Worm (Caenorhabditis elegans) whole organism, L1 larva: ENCODE results near the gene fard-1.

Source experiments
- C16A3.4 ChIP-seq: fragments of 150-350 bp; optimal IDR thresholded peaks from 2 replicates; lab custom pipeline; 2014; ENCODE audit warnings: missing biosample characterization, missing genetic modification characterization
- C34B4.2 ChIP-seq: sonication (generic microtip); optimal IDR thresholded peaks from 2 replicates; lab custom pipeline; 2017; ENCODE audit warnings: mild to moderate bottlenecking, missing genetic modification characterization, missing compliant biosample characterization
- Y116A8C.19 ChIP-seq: sonication (generic microtip); optimal IDR thresholded peaks from 2 replicates; lab custom pipeline; 2016; ENCODE audit warnings: missing compliant biosample characterization, missing genetic modification characterization, borderline replicate concordance
- aly-2 ChIP-seq: fragments of 150-350 bp; optimal IDR thresholded peaks from 2 replicates; lab custom pipeline; 2014; ENCODE audit warnings: missing biosample characterization, missing genetic modification characterization
- ceh-8 ChIP-seq: fragments of 200-800 bp; sonication (Bioruptor generic); optimal IDR thresholded peaks from 2 replicates; lab custom pipeline; 2018; ENCODE audit warnings: mild to moderate bottlenecking, missing genetic modification characterization, moderate library complexity, missing compliant biosample characterization
- dsc-1 ChIP-seq: sonication (generic microtip); optimal IDR thresholded peaks from 2 replicates; lab custom pipeline; 2016; ENCODE audit warnings: mild to moderate bottlenecking, missing genetic modification characterization, missing compliant biosample characterization
- efl-1 ChIP-seq, 4 experiments: fragments of 150-350 bp; optimal IDR thresholded peaks in 3 of 4; peaks in 1 of 4; 1 replicate in 1 of 4; 2 replicates in 3 of 4; lab custom pipeline; 2014; ENCODE audit warnings: missing biosample characterization in 2 of 4, missing genetic modification characterization in 2 of 4, missing genetic modification reagents in 2 of 4
- efl-3 ChIP-seq: fragments of 200-800 bp; sonication (Bioruptor generic); optimal IDR thresholded peaks from 2 replicates; lab custom pipeline; 2018; ENCODE audit warnings: mild to moderate bottlenecking, missing genetic modification characterization, missing compliant biosample characterization
- egl-13 ChIP-seq: sonication (generic microtip); optimal IDR thresholded peaks from 2 replicates; lab custom pipeline; 2016; ENCODE audit warnings: missing genotype, missing genetic modification reagents, missing genetic modification characterization, missing compliant biosample characterization
- fkh-10 ChIP-seq: sonication (generic microtip); optimal IDR thresholded peaks from 2 replicates; lab custom pipeline; 2017; ENCODE audit warnings: missing biosample characterization, missing genetic modification reagents, missing genetic modification characterization
- jun-1 ChIP-seq: fragments of 150-350 bp; optimal IDR thresholded peaks from 2 replicates; lab custom pipeline; 2014; ENCODE audit warnings: missing biosample characterization, missing genetic modification reagents, missing genetic modification characterization
- lin-14 ChIP-seq: fragments of 200-800 bp; sonication (Bioruptor generic); optimal IDR thresholded peaks from 2 replicates; lab custom pipeline; 2018; ENCODE audit warnings: mild to moderate bottlenecking, missing genetic modification characterization, moderate library complexity, missing compliant biosample characterization
- lin-15B ChIP-seq: fragments of 150-350 bp; sonication (generic microtip); optimal IDR thresholded peaks from 3 replicates; lab custom pipeline; 2014; ENCODE audit warnings: missing biosample characterization, missing genetic modification characterization
- lin-35 ChIP-seq, 2 experiments: fragments of 150-350 bp; optimal IDR thresholded peaks; 2 replicates each; lab custom pipeline; 2014; ENCODE audit warnings: missing biosample characterization in 2 of 2, missing genetic modification characterization in 2 of 2, missing genetic modification reagents in 2 of 2
- mab-9 ChIP-seq: fragments of 200-800 bp; sonication (Bioruptor generic); IDR thresholded peaks from 2 replicates; pipeline ENCODE4 v1.3.6; 2022; ENCODE audit warnings: missing genetic modification reagents, missing genetic modification characterization, missing compliant biosample characterization
- nhr-20 ChIP-seq: sonication (generic microtip); optimal IDR thresholded peaks from 2 replicates; lab custom pipeline; 2016; ENCODE audit warnings: mild to moderate bottlenecking, missing genetic modification characterization, missing compliant biosample characterization
- nhr-71 ChIP-seq: sonication (generic microtip); optimal IDR thresholded peaks from 2 replicates; lab custom pipeline; 2016; ENCODE audit warnings: mild to moderate bottlenecking, missing genetic modification characterization, moderate library complexity, missing compliant biosample characterization
- pax-3 ChIP-seq: fragments of 200-800 bp; sonication (Bioruptor generic); optimal IDR thresholded peaks from 2 replicates; lab custom pipeline; 2018; ENCODE audit warnings: mild to moderate bottlenecking, missing genetic modification characterization, moderate library complexity, missing compliant biosample characterization
- skn-1 ChIP-seq: fragments of 150-350 bp; optimal IDR thresholded peaks from 2 replicates; lab custom pipeline; 2014; ENCODE audit warnings: missing biosample characterization, missing genetic modification characterization
- snpc-4 ChIP-seq: fragments of 150-350 bp; optimal IDR thresholded peaks from 2 replicates; lab custom pipeline; 2014; ENCODE audit warnings: missing biosample characterization, missing genetic modification characterization
- snu-23 ChIP-seq: sonication (generic microtip); optimal IDR thresholded peaks from 2 replicates; lab custom pipeline; 2016; ENCODE audit warnings: missing genetic modification characterization, missing compliant biosample characterization
- sptf-1 ChIP-seq: fragments of 150-350 bp; optimal IDR thresholded peaks from 2 replicates; lab custom pipeline; 2014; ENCODE audit warnings: missing biosample characterization, missing genetic modification characterization
- swsn-7 ChIP-seq: sonication (generic microtip); optimal IDR thresholded peaks from 2 replicates; lab custom pipeline; 2016; ENCODE audit warnings: missing genetic modification characterization, missing compliant biosample characterization
- unc-62 ChIP-seq: fragments of 150-350 bp; optimal IDR thresholded peaks from 2 replicates; lab custom pipeline; 2014; ENCODE audit warnings: missing biosample characterization, missing genetic modification reagents, missing genetic modification characterization
- unc-86 ChIP-seq: sonication (generic microtip); optimal IDR thresholded peaks from 2 replicates; lab custom pipeline; 2016; ENCODE audit warnings: missing genetic modification characterization, missing compliant biosample characterization
- unc-98 ChIP-seq: fragments of 200-800 bp; sonication (Bioruptor generic); IDR thresholded peaks from 2 replicates; pipeline ENCODE4 v1.3.6; 2022; ENCODE audit warnings: missing genetic modification characterization, missing compliant biosample characterization
- xbp-1 ChIP-seq: sonication (generic microtip); optimal IDR thresholded peaks from 2 replicates; lab custom pipeline; 2016; ENCODE audit warnings: missing genetic modification characterization, missing compliant biosample characterization

fard-1 gene

DNA sequence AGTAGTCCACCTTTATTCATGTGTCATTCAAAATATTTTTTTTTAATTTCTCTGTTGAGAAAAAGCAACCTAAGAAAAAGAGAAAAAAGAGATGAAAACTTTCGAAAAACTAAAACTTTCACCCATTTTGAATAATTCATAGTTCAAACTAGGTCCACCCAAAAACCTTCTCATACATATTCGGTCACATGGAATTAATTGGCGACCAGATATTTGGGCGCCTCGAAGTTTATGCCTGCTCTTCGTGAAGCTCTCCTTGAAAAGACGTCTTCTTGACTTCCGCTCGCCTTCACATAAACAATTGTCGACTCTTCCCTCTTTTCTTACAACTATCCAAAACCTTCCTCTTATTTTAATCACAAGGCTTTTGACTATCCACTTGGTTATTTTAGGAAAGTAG is 22.5 kb downstream of the fard-1 start:
- TF ChIP-seq unc-86 (tag; lab: Kevin White, UChicago) (peak; percentile 65), lin-14 (peak; percentile 49), C34B4.2 (tag; lab: Kevin White, UChicago) (no peak)
- TF ChIP-seq, all 84 proteins: peak for 2

- TF ChIP-seq swsn-7 (tag; lab: Kevin White, UChicago): no peak
- TF ChIP-seq lin-14: peak; percentile 58
- TF ChIP-seq nhr-20 (tag; lab: Kevin White, UChicago): no peak
Observed at ce11 chrX:2957446-2957985, 24.4 kb downstream of the fard-1 start, which contains the start of gene gbb-1. Gene gbb-1 (plus strand): TSS chrX:2957935.

- TF ChIP-seq mab-9 (0 out of 2 replicates have a peak, but pooled peaks have one; percentile 28), ceh-8 (no peak), snpc-4 (tag; lab: Kevin White, UChicago) (peak; percentile 87), lin-35 (GFP tag; optimal IDR thresholded peaks at IDR 0.05; lab: Kevin White, UChicago) (no peak), efl-1 (optimal IDR thresholded peaks at IDR 0.05; lab: Kevin White, UChicago) (no peak), efl-1 (GFP tag; optimal IDR thresholded peaks at IDR 0.05 in 1 of 2; lab: Kevin White, UChicago) (peak in 1 of 2 experiments; percentile 26), skn-1 (no peak)
Observed at ce11 chrX:2960703-2961102, 27.5 kb downstream of the fard-1 start.

DNA sequence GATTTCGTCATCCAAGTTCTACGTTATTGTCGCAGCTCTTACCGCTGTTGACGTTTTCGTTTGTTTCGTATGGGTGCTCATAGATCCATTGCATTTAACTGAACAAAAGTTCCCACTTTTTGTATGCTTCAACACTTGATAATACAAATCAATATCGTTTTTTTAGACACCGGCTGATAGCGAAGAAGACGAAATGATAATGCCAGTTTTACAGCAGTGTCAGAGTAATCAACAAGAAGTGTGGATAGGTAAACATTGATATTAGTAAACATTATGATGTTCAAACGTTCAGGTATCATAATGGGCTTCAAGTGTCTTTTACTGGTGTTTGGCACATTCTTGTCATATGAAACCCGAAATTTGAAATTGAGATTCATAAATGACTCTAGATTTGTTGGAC is 33.1 kb downstream of the fard-1 start:
- TF ChIP-seq aly-2 (tag; lab: Kevin White, UChicago) (no peak), efl-3 (GFP tag; lab: Kevin White, UChicago) (no peak)

- TF ChIP-seq xbp-1 (tag; lab: Kevin White, UChicago) (no peak), efl-1 (optimal IDR thresholded peaks at IDR 0.05; lab: Kevin White, UChicago) (no peak), efl-1 (GFP tag; optimal IDR thresholded peaks at IDR 0.05 in 1 of 2; lab: Kevin White, UChicago) (no peak), pax-3 (tag; lab: Kevin White, UChicago) (no peak), jun-1 (tag; lab: Kevin White, UChicago) (no peak), egl-13 (no peak), snu-23 (GFP tag; lab: Kevin White, UChicago) (no peak), dsc-1 (tag; lab: Kevin White, UChicago) (no peak), unc-86 (tag; lab: Kevin White, UChicago) (no peak), unc-62 (GFP tag; lab: Kevin White, UChicago) (no peak)
Observed at ce11 chrX:2969447-2969989, 36.4 kb downstream of the fard-1 start.

- TF ChIP-seq nhr-71 (tag; lab: Kevin White, UChicago) (peak; percentile 16), lin-14 (no peak), unc-62 (GFP tag; lab: Kevin White, UChicago) (no peak), unc-98 (GFP tag; lab: Robert Waterston, UW) (no peak), lin-35 (GFP tag; optimal IDR thresholded peaks at IDR 0.05; lab: Kevin White, UChicago) (peak in 1 of 2 experiments; percentile 43), sptf-1 (tag; lab: Kevin White, UChicago) (no peak)
Observed at ce11 chrX:2970212-2970611, 37.1 kb downstream of the fard-1 start.

DNA sequence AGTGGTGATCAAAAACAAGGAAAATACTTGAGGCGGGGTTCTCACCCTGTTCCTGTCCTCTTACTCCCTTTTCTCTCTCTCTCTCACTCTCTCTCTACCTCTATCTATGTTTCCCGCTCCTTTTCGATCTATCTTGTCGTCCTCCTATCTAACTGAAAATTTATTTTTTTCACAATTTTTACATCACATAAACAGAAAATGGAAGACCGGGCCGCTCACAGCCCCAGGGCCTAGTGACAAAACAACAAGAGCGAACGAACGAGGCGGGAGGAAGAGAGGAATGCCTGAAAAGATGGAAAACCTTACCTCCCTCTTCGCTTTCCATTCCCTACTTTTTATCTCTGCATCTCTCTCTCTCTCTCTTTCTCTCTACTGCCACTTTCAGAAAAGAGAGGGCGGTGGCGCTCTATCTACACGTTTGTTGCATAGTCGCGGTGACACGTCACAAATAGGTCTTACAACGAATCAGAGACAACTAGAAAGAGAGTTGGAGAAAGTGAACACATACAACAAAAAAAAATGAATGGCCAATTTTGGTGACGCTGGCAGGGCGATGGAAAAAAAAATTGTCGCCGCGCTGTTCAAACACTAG is 37.7 kb downstream of the fard-1 start:
- TF ChIP-seq lin-15B (no peak), C16A3.4 (tag; lab: Kevin White, UChicago) (no peak), efl-1 (optimal IDR thresholded peaks at IDR 0.05; lab: Kevin White, UChicago) (no peak), efl-1 (GFP tag; optimal IDR thresholded peaks at IDR 0.05 in 1 of 2; lab: Kevin White, UChicago) (peak in 1 of 2 experiments; percentile 52), Y116A8C.19 (tag; lab: Kevin White, UChicago) (no peak), efl-3 (GFP tag; lab: Kevin White, UChicago) (no peak), fkh-10 (GFP tag; lab: Kevin White, UChicago) (no peak), snpc-4 (tag; lab: Kevin White, UChicago) (no peak)
